Worm (Caenorhabditis elegans): Measurements from ENCODE around the gene Y53F4B.14.

Y53F4B.14 gene

DNA sequence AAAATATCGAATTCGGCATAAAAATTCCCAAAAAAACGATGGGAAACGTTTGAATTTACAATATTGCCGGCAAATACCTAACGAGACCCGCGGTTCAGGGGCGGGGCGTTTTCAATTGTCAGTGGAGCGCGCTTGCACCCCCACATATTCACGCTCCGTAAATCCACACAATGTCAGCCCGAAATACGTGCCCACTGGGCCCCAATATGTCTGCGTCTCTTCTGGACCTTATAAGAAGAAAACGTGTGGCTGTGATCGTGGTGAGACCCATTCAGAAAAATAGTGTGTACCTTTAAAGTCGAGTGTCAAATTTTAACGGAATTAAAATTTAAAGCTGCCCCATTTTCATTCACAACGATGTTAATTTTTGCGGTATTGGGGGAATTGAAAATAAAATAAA, 33.3 kb upstream of the Y53F4B.14 start (continued):
- no peak for TF ChIP-seq egl-18 (GFP tag; IDR thresholded peaks at IDR 0.05)
- no peak for TF ChIP-seq rec-8 (tag; optimal IDR thresholded peaks at IDR 0.05)
- no peak for TF ChIP-seq F55B11.4 (tag; optimal IDR thresholded peaks at IDR 0.05; ENCODE audit: borderline replicate concordance, insufficient read depth)
- peak; percentile 84; the same call in 1 of the 2 replicates for TF ChIP-seq F39B2.1 (GFP tag; IDR thresholded peaks at IDR 0.05)
- no peak for TF ChIP-seq B0019.2 (GFP tag; conservative IDR thresholded peaks at IDR 0.05)
- peak; percentile 50 for TF ChIP-seq xnd-1 (tag; optimal IDR thresholded peaks at IDR 0.05)
- peak; percentile 86 for TF ChIP-seq F52B5.7 (tag; optimal IDR thresholded peaks at IDR 0.05)
- no peak for TF ChIP-seq lag-1 (GFP tag; IDR thresholded peaks at IDR 0.05)
- TF ChIP-seq pha-4 (tag; optimal IDR thresholded peaks at IDR 0.05), result no peak
- no peak for TF ChIP-seq mes-4 (tag; optimal IDR thresholded peaks at IDR 0.05)
- peak; percentile 87; the same call in 1 of the 2 replicates for TF ChIP-seq ceh-58 (GFP tag; IDR thresholded peaks at IDR 0.05)
- TF ChIP-seq C17E4.6 (GFP tag; IDR thresholded peaks at IDR 0.05), result peak; percentile 83
- TF ChIP-seq F49E8.2 (tag; optimal IDR thresholded peaks at IDR 0.05; ENCODE audit: insufficient read depth), result peak; percentile 70
- peak; percentile 39 for TF ChIP-seq efl-1 (GFP tag; optimal IDR thresholded peaks at IDR 0.05)
- no peak for TF ChIP-seq nhr-120 (GFP tag; IDR thresholded peaks at IDR 0.05)
- no peak for TF ChIP-seq F22D6.2 (tag; optimal IDR thresholded peaks at IDR 0.05)
- peak; percentile 80; the same call in 1 of the 2 replicates for TF ChIP-seq aptf-3 (GFP tag; IDR thresholded peaks at IDR 0.05)
- TF ChIP-seq attf-3 (GFP tag; conservative IDR thresholded peaks at IDR 0.05), result peak; percentile 35; the same call in 1 of the 2 replicates
- TF ChIP-seq rcor-1 (GFP tag; IDR thresholded peaks at IDR 0.05), result 0 out of 2 replicates have a peak, but pooled peaks have one; percentile 32
- no peak for TF ChIP-seq Y67H2A.10 (GFP tag; conservative IDR thresholded peaks at IDR 0.05)
- TF ChIP-seq ztf-25 (GFP tag; IDR thresholded peaks at IDR 0.05), result peak; percentile 77; the same call in 1 of the 2 replicates
- no peak for TF ChIP-seq nhr-90 (tag; optimal IDR thresholded peaks at IDR 0.05)
- TF ChIP-seq unc-130 (GFP tag; optimal IDR thresholded peaks at IDR 0.05), result peak; percentile 78
- no peak for TF ChIP-seq F57A8.1 (GFP tag; optimal IDR thresholded peaks at IDR 0.05)
- no peak for TF ChIP-seq ztf-22 (GFP tag; optimal IDR thresholded peaks at IDR 0.05)
- peak; percentile 54 for TF ChIP-seq attf-6 (GFP tag; IDR thresholded peaks at IDR 0.05)
- peak; percentile 44 for TF ChIP-seq zim-3 (tag; optimal IDR thresholded peaks at IDR 0.05)
- TF ChIP-seq nhr-27 (tag; optimal IDR thresholded peaks at IDR 0.05), result no peak
- TF ChIP-seq somi-1 (GFP tag; optimal IDR thresholded peaks at IDR 0.05), result no peak
- peak; percentile 19; the same call in 1 of the 2 replicates for TF ChIP-seq madf-8 (GFP tag; conservative IDR thresholded peaks at IDR 0.05)
- peak; percentile 70 for TF ChIP-seq mcd-1 (GFP tag; IDR thresholded peaks at IDR 0.05)
- no peak for TF ChIP-seq sptf-2 (GFP tag; optimal IDR thresholded peaks at IDR 0.05)
- TF ChIP-seq tbp1 (GFP tag; optimal IDR thresholded peaks at IDR 0.05), result peak; percentile 49
- TF ChIP-seq hlh-12 (tag; optimal IDR thresholded peaks at IDR 0.05), result no peak
- TF ChIP-seq ztf-26 (tag; optimal IDR thresholded peaks at IDR 0.05), result no peak
- peak; percentile 8 for TF ChIP-seq snpc-1.1 (tag; optimal IDR thresholded peaks at IDR 0.05; ENCODE audit: insufficient read depth)
- TF ChIP-seq Y53F4B.3 (GFP tag; IDR thresholded peaks at IDR 0.05), result no peak
- TF ChIP-seq bed-1 (GFP tag; IDR thresholded peaks at IDR 0.05), result 0 out of 2 replicates have a peak, but pooled peaks have one; percentile 25
- TF ChIP-seq ceh-91 (GFP tag; IDR thresholded peaks at IDR 0.05), result peak; percentile 79
- TF ChIP-seq hlh-26 (GFP tag; conservative IDR thresholded peaks at IDR 0.05), result no peak
- peak; percentile 72 for TF ChIP-seq lin-26 (GFP tag; IDR thresholded peaks at IDR 0.05)
- TF ChIP-seq ztf-6 (GFP tag; IDR thresholded peaks at IDR 0.05), result no peak
- no peak for TF ChIP-seq hmg-20 (GFP tag; IDR thresholded peaks at IDR 0.05)
- TF ChIP-seq K12H6.12 (tag; optimal IDR thresholded peaks at IDR 0.05), result no peak
- TF ChIP-seq T26A5.8 (tag; optimal IDR thresholded peaks at IDR 0.05), result no peak
- TF ChIP-seq akir-1 (GFP tag; optimal IDR thresholded peaks at IDR 0.05), result no peak
- peak; percentile 82 for TF ChIP-seq madf-6 (GFP tag; IDR thresholded peaks at IDR 0.05)
- peak; percentile 79; the same call in 1 of the 2 replicates for TF ChIP-seq cebp-2 (GFP tag; IDR thresholded peaks at IDR 0.05)
- peak; percentile 4 for TF ChIP-seq tlf-1 (GFP tag; optimal IDR thresholded peaks at IDR 0.05)
